Fruit fly (Drosophila melanogaster) whole organism, wandering third instar larva: ENCODE data around the gene CG6865.

ENCODE experiments used
- CG32264 ChIP-seq: fragments of 200-800 bp; sonication (Bioruptor generic); optimal IDR thresholded peaks from 2 replicates; lab custom pipeline; 2016; ENCODE audit warnings: missing biosample characterization, missing genetic modification characterization
- CG9705 ChIP-seq: fragments of 200-800 bp; sonication (Bioruptor generic); optimal IDR thresholded peaks from 2 replicates; lab custom pipeline; 2018; ENCODE audit warnings: missing biosample characterization, mild to moderate bottlenecking, missing genetic modification characterization
- CrebA ChIP-seq: fragments of 200-800 bp; sonication (Bioruptor generic); optimal IDR thresholded peaks from 2 replicates; lab custom pipeline; 2016; ENCODE audit warnings: missing biosample characterization, mild to moderate bottlenecking, missing genetic modification characterization, borderline replicate concordance
- Hr83 ChIP-seq: fragments of 200-300 bp; sonication (Bioruptor generic); optimal IDR thresholded peaks from 2 replicates; lab custom pipeline; 2016; ENCODE audit warnings: missing biosample characterization, mild to moderate bottlenecking, missing genetic modification characterization, moderate library complexity; ENCODE audit not compliant: poor library complexity, severe bottlenecking
- OdsH ChIP-seq: fragments of 200-800 bp; sonication (Bioruptor generic); optimal IDR thresholded peaks from 2 replicates; lab custom pipeline; 2016; ENCODE audit warnings: missing biosample characterization, mild to moderate bottlenecking, missing genetic modification characterization
- brk ChIP-seq: fragments of 200-800 bp; sonication (Bioruptor generic); optimal IDR thresholded peaks from 2 replicates; lab custom pipeline; 2016; ENCODE audit warnings: missing biosample characterization, mild to moderate bottlenecking, missing genetic modification characterization
- pan ChIP-seq: fragments of >200 bp; optimal IDR thresholded peaks from 2 replicates; lab custom pipeline; 2017
- psq ChIP-seq: fragments of 200-800 bp; sonication (Bioruptor generic); optimal IDR thresholded peaks from 3 replicates; lab custom pipeline; 2017; ENCODE audit warnings: missing biosample characterization, mild to moderate bottlenecking, missing genetic modification characterization, moderate library complexity
- rgr ChIP-seq: fragments of 200-800 bp; sonication (Bioruptor generic); optimal IDR thresholded peaks from 3 replicates; lab custom pipeline; 2016; ENCODE audit warnings: missing biosample characterization, mild to moderate bottlenecking, missing genetic modification characterization
- sv ChIP-seq: fragments of 200-800 bp; sonication (Bioruptor generic); optimal IDR thresholded peaks from 3 replicates; lab custom pipeline; 2016; ENCODE audit warnings: missing biosample characterization, missing genetic modification characterization

dm6 chr3L:18834924-18835323, 28.5 kb upstream of the CG6865 start:
- TF ChIP-seq psq (no peak), pan (lab: Kevin White, UChicago) (no peak), OdsH (GFP tag; lab: Kevin White, UChicago) (no peak), CG32264 (GFP tag; lab: Kevin White, UChicago) (no peak), CG9705 (no peak), rgr (no peak), Hr83 (no peak), brk (GFP tag; lab: Kevin White, UChicago) (no peak), sv (no peak), CrebA (no peak)
